Fruit fly (Drosophila melanogaster): ENCODE data around the gene Prm.

Prm gene

DNA sequence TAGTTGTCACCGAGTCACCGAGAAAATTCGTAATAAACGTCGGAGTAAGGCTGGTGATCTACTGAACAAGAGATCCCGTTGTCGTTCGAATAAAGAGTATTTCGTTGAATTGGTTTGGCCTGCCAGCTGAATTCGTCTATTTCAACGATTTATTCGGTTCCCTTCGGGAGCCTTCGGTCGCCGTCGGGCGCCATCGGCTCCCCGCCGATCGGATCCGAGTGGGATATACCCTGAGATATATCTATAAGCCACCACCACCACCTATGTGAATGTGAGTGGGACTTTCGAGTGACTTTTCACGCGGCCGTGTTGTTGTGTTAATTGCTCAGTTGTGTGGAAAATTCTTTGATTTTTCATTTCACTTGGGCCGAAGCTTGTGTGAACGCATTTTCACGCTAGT is at the start of gene Prm:
Gene Prm, minus strand, starts transcription at position 101 of the 400 bp plus-strand sequence.
- TF ChIP-seq EcR (GFP tag; optimal IDR thresholded peaks at IDR 0.05) (no peak), Dll (optimal IDR thresholded peaks at IDR 0.05) (no peak), pan (optimal IDR thresholded peaks at IDR 0.05) (no peak), CG8478 (optimal IDR thresholded peaks at IDR 0.05) (no peak), psq (optimal IDR thresholded peaks at IDR 0.05) (no peak), usp (GFP tag; optimal IDR thresholded peaks at IDR 0.05) (no peak)

DNA sequence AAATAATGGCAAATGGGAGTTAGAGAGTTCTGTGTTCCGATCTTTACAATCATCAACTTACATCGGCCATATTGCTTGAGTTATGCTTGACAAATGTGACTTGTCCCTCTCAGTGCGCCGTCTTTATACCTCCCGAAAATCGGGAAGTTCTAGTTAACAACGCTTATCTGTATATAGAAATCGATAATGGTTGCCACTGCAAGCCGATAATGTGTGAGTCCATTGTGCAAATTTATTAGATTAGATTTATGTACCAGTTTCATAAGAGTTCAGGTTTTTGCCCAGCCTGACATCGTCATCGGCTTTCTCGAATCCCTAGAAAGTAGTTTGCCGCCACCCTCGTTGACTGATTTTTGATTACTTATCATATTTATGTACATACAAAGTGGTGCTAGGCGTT is 43.3 kb upstream of the Prm start, which contains the start of gene Acbp5:
Gene Acbp5, minus strand, starts transcription at position 101 of the 400 bp plus-strand sequence.
- TF ChIP-seq psq (optimal IDR thresholded peaks at IDR 0.05) (no peak), EcR (GFP tag; optimal IDR thresholded peaks at IDR 0.05) (no peak), usp (GFP tag; optimal IDR thresholded peaks at IDR 0.05) (no peak), CG8478 (optimal IDR thresholded peaks at IDR 0.05) (no peak), pan (optimal IDR thresholded peaks at IDR 0.05) (no peak), Dll (optimal IDR thresholded peaks at IDR 0.05) (no peak)

DNA sequence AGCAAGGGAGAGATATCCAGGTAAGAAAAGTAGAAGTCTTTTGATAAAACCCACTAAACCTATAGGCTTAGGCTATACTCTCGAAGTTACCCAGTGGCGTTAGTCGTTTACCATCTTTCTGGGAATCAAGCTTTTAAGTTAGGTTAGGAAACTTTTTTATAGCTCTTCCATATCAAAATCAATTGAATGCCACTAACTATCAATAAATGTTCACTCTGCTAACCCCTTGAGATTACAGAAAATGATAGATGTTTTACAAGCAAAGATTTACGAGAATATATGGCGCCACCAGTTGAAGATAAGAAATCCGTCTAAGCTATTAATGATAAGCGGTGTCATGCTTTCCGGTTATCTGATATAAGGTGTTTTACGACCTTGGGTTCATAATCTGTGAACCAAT is 42.6 kb upstream of the Prm start:
- no peak for TF ChIP-seq EcR (GFP tag; optimal IDR thresholded peaks at IDR 0.05)
- no peak for TF ChIP-seq psq (optimal IDR thresholded peaks at IDR 0.05)
- TF ChIP-seq Dll (optimal IDR thresholded peaks at IDR 0.05) = no peak
- no peak for TF ChIP-seq pan (optimal IDR thresholded peaks at IDR 0.05)
- no peak for TF ChIP-seq CG8478 (optimal IDR thresholded peaks at IDR 0.05)
- no peak for TF ChIP-seq usp (GFP tag; optimal IDR thresholded peaks at IDR 0.05)

DNA sequence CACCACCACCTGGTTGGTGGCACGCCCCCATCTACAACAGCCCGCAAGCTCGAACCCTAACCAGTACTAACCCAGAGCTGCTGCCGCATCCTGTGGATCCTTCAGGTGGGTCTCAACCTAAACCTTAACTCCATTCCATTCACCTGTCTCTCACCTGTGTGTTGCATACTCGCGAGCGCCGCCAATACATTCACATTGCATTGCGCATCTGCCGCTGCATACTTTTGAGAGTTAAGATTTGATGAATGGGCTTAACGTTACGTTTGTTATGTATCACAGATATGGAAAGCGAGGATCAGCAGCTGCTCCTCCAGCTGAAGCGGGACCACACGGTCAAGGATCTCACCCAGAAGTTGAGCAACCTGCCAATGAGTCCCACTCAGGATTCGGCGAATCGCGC is 42.1 kb upstream of the Prm start:
- TF ChIP-seq CG8478 (optimal IDR thresholded peaks at IDR 0.05) (no peak), psq (optimal IDR thresholded peaks at IDR 0.05) (no peak), EcR (GFP tag; optimal IDR thresholded peaks at IDR 0.05) (no peak), usp (GFP tag; optimal IDR thresholded peaks at IDR 0.05) (no peak), Dll (optimal IDR thresholded peaks at IDR 0.05) (no peak), pan (optimal IDR thresholded peaks at IDR 0.05) (no peak)

DNA sequence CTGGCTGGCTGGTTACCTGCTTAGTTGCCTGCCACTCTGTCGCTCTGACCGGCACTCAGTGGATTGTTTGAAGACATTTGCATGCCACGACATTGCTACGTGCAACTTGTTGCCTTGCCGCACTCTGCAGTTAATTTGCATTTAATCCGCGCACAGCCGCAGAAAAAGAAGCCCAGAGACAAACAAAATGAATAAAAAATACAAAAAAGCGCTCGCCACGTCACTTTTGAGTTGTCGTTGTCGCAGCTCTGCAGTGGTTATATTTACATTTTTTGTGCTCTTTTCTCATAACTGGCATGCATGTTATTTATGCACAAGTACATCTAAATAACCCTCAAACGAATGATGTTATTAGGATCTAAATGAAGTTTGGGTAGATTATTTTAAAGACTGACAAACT is 38.2 kb upstream of the Prm start:
- TF ChIP-seq EcR (GFP tag; optimal IDR thresholded peaks at IDR 0.05) (no peak), psq (optimal IDR thresholded peaks at IDR 0.05) (no peak), pan (optimal IDR thresholded peaks at IDR 0.05) (no peak), CG8478 (optimal IDR thresholded peaks at IDR 0.05) (no peak), usp (GFP tag; optimal IDR thresholded peaks at IDR 0.05) (no peak), Dll (optimal IDR thresholded peaks at IDR 0.05) (no peak)

DNA sequence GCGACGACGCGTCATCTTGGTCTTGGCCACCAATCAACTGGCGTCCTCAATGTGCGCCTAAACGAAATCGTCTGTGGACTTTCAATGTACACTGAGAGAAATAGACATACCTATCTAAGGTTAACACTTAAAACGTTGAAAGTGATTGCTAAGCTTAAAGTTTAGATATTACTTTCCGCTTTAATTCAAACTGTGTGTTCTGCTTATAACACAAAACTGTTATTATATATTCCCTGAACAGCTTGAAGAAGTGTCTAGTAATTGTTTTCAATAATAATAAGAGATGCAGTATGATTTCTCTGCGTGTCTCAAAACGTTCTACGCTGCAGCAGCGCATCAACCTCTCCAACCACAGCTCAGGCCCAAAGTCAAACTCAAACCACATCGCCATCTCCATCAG is 36.9 kb upstream of the Prm start:
- TF ChIP-seq Dll (optimal IDR thresholded peaks at IDR 0.05) (no peak), pan (optimal IDR thresholded peaks at IDR 0.05) (no peak), psq (optimal IDR thresholded peaks at IDR 0.05) (no peak), EcR (GFP tag; optimal IDR thresholded peaks at IDR 0.05) (no peak), usp (GFP tag; optimal IDR thresholded peaks at IDR 0.05) (no peak), CG8478 (optimal IDR thresholded peaks at IDR 0.05) (no peak)

DNA sequence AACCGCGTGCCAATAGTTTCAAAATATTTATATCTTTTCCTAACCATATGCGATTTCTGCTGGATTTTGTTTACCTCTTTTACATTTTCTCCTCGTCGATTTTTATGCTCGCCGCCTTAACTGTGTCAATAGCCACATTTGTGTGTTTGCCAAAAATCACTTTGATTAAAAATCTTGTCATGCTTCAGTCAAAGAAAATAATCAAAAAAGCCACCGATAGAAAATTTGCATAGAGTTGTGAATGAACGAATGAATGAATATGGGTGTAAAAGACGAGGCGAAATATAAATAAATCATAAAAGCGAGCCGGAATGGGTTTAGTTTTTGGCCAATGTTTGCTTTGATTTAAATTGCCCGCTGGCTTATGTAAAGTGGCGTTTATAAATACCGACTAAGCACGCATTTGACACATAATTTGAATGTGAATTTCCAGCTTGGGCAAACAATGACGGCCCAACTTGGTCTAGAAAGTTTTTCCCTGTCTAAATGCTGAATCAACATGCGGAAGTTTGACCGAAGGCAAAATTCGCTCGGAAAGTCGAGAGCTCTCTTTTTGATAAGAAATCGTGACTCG is 35.7 kb upstream of the Prm start:
- TF ChIP-seq usp (GFP tag; optimal IDR thresholded peaks at IDR 0.05) (no peak), Dll (optimal IDR thresholded peaks at IDR 0.05) (no peak), EcR (GFP tag; optimal IDR thresholded peaks at IDR 0.05) (no peak), psq (optimal IDR thresholded peaks at IDR 0.05) (no peak), pan (optimal IDR thresholded peaks at IDR 0.05) (no peak), CG8478 (optimal IDR thresholded peaks at IDR 0.05) (no peak)

DNA sequence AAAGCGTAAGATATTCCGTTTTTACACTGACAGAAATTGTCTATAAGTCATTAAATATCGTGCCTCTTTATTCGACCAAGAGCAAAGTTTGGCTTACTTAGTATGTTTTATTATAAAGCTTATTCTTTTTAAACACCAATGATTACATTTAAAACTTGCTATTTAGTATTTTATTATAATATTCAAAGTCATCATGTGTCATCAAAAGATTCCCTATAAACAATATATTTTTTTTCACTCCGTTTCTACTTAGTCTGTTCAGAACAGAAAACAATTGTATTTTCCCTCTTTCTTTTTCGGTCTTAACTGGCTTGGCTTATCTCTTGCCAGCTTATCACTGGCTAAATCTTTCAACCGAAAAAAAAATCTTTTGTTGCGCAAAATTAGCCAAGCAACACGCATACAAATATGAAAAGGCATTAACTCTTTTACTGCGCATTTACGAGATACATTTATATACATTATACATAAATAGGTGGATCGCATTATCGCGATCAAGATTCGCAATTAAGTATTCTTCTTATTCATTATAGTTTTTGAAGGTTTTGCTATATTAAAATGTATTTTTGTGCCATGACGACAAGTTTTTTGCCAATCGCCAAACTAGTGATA is 32.3 kb upstream of the Prm start:
- TF ChIP-seq psq (optimal IDR thresholded peaks at IDR 0.05) (no peak), pan (optimal IDR thresholded peaks at IDR 0.05) (no peak), Dll (optimal IDR thresholded peaks at IDR 0.05) (no peak), EcR (GFP tag; optimal IDR thresholded peaks at IDR 0.05) (no peak), usp (GFP tag; optimal IDR thresholded peaks at IDR 0.05) (no peak), CG8478 (optimal IDR thresholded peaks at IDR 0.05) (no peak)

DNA sequence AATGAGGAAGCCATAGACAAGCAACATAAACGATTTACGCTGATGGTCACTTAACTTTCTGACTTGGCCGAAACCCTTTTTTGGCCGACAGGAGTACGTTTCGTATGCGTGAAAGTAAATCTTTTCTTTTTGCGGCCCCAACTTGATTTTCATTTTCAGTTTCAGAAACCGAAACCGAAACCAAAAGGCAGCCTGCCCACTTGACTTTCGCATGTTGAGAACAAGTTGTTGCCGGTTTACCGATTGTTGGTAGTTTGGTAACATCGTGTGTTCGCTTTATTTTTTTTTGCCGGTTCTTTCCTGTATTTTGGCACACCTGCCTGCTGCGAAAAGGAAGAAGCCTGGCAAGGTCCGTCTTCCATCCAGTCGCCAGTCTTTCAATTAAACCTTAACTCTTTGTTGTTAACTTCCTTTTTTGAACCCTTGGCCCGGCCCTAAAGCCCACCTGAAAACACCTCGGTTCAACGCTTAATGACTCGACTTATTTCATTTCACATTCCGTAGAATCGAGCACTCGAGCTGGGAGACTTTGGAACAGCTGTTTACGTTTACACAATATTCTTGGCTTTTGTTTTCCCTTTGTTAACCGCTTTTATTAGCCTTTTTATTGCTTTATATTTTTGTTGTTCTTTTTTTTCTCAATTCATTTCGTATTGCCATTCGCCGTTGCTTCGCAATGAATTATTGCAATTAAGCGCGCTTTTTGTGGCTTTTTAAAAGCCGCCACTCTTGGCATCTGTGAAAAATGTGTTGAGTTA is 30.0 kb upstream of the Prm start:
- no peak for TF ChIP-seq EcR (GFP tag; optimal IDR thresholded peaks at IDR 0.05)
- no peak for TF ChIP-seq CG8478 (optimal IDR thresholded peaks at IDR 0.05)
- no peak for TF ChIP-seq usp (GFP tag; optimal IDR thresholded peaks at IDR 0.05)
- TF ChIP-seq psq (optimal IDR thresholded peaks at IDR 0.05) = no peak
- TF ChIP-seq Dll (optimal IDR thresholded peaks at IDR 0.05) = no peak
- TF ChIP-seq pan (optimal IDR thresholded peaks at IDR 0.05) = no peak

DNA sequence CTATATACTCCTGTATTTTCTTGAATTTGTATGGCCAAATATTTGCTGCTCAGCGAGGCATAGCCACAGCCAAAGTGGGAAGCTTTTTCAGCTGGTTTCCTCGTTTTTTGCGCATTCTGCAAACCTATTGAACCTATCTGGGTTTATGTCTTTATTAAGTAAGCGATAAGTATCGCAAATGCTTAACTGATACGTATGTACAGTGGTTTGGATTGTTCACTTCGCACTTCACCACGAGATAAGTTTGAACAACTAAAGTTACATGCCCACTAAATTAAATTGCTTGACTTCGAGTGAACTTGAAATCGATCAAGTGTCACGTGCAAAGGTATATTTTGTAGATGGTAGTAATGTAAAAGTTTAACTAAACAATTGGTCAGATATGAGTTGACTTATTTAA is 28.6 kb upstream of the Prm start:
- TF ChIP-seq Dll (optimal IDR thresholded peaks at IDR 0.05) (no peak), usp (GFP tag; optimal IDR thresholded peaks at IDR 0.05) (no peak), CG8478 (optimal IDR thresholded peaks at IDR 0.05) (no peak), EcR (GFP tag; optimal IDR thresholded peaks at IDR 0.05) (no peak), psq (optimal IDR thresholded peaks at IDR 0.05) (no peak), pan (optimal IDR thresholded peaks at IDR 0.05) (no peak)

DNA sequence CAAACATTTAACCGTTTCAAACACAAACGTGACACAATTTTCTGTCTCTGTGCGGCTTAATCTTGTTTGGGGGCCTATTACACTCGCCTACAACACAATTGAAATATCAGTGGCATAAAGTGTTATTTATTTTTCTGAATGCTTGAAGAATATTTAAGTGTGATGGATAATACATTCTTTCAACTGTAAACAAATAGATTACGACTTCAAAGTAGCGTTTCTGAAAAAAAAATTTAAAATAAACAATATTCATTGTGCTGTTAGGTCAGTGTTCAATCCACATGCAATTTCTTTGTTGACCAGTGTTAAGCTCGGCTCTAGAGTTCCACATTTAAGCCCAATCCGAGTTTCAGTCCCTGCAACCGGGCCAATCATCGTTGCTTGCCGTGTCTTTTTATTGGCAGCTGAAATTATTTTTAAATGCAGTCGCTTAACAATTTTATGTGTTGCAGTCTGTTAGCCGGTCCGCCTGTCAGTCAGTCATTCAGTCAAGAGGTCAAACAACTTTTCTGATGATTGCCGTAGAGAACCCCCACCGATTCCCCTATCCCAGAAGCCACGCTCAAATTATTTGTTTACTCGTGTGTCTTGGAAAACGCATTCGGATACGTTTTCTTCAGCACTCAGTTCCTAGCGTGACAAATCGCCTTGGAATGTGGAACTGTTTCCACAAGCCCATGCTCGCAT is 28.0 kb upstream of the Prm start:
- TF ChIP-seq pan (optimal IDR thresholded peaks at IDR 0.05) = no peak
- TF ChIP-seq EcR (GFP tag; optimal IDR thresholded peaks at IDR 0.05) = no peak
- TF ChIP-seq CG8478 (optimal IDR thresholded peaks at IDR 0.05) = no peak
- no peak for TF ChIP-seq usp (GFP tag; optimal IDR thresholded peaks at IDR 0.05)
- TF ChIP-seq Dll (optimal IDR thresholded peaks at IDR 0.05) = no peak
- no peak for TF ChIP-seq psq (optimal IDR thresholded peaks at IDR 0.05)

All from whole organism.